Fruit fly (Drosophila melanogaster) S2 (cell line): ENCODE results near the gene Atx-1.

ENCODE experiments used
- CG8478 ChIP-seq: fragments of >200 bp; optimal IDR thresholded peaks from 2 replicates; lab custom pipeline; 2018
- CTCF ChIP-seq, 2 experiments: fragments of >200 bp; optimal IDR thresholded peaks; 2 replicates each; lab custom pipeline; 2018

DNA sequence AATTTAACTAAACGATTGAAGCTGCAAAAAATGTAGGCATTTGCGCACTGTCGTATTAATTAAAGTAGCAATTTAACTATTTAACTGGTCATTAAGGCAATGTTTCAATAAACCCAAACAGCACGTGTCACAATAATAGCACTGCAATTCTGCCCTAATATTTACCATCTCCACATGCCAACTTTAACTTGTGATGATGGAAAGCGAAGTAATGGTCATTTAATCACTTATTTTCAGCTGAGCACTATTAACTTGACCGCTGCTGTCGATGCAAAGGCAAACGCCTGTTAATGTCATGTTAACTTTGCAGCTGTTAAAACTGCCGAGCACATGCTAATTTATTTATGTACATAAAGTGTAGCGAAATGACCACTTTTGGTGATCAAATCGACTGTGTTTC, 28.8 kb upstream of the Atx-1 start:
- TF ChIP-seq CTCF (optimal IDR thresholded peaks at IDR 0.05; lab: Kevin White, UChicago) (no peak), CG8478 (no peak)
